Fruit fly (Drosophila melanogaster) whole organism, embryonic: ENCODE data around the gene CG14667.

Experiments
- Ada2b ChIP-seq: fragments of 200-800 bp; sonication (Bioruptor generic); IDR thresholded peaks from 2 replicates; pipeline ENCODE4 v1.3.6; 2022; ENCODE audit warnings: missing biosample characterization, missing genetic modification characterization
- Awh ChIP-seq: fragments of 200-800 bp; sonication (Bioruptor generic); IDR thresholded peaks from 2 replicates; pipeline ENCODE4, ENCODE4 v1.3.6; 2022; ENCODE audit warnings: missing biosample characterization, missing genetic modification characterization
- B-H2 ChIP-seq: fragments of 200-800 bp; sonication (Bioruptor generic); optimal IDR thresholded peaks from 2 replicates; lab custom pipeline; 2018; ENCODE audit warnings: missing biosample characterization, mild to moderate bottlenecking, missing genetic modification characterization
- Bdp1 ChIP-seq: fragments of 200-800 bp; sonication (Bioruptor generic); optimal IDR thresholded peaks from 3 replicates; lab custom pipeline; 2016; ENCODE audit warnings: missing biosample characterization, missing genetic modification characterization
- CG10366 ChIP-seq: fragments of 200-800 bp; sonication (Bioruptor generic); IDR thresholded peaks from 2 replicates; pipeline ENCODE4 v1.3.6; 2022; ENCODE audit warnings: missing biosample characterization, missing genetic modification characterization
- CG10565 ChIP-seq: fragments of 200-800 bp; sonication (Bioruptor generic); optimal IDR thresholded peaks from 3 replicates; lab custom pipeline; 2016; ENCODE audit warnings: missing biosample characterization, mild to moderate bottlenecking, missing genetic modification characterization
- CG12299 ChIP-seq: fragments of 200-800 bp; sonication (Bioruptor generic); optimal IDR thresholded peaks from 2 replicates; lab custom pipeline; 2018; ENCODE audit warnings: missing biosample characterization, mild to moderate bottlenecking, missing genetic modification characterization
- CG14014 ChIP-seq: fragments of 200-800 bp; sonication (Bioruptor generic); IDR thresholded peaks from 2 replicates; pipeline ENCODE4 v1.3.6; 2022; ENCODE audit warnings: missing biosample characterization, missing genetic modification characterization
- CG15269 ChIP-seq: fragments of 200-800 bp; sonication (Bioruptor generic); optimal IDR thresholded peaks from 2 replicates; lab custom pipeline; 2018; ENCODE audit warnings: missing biosample characterization, mild to moderate bottlenecking, missing genetic modification characterization, moderate library complexity
- CG15601 ChIP-seq: fragments of 200-800 bp; sonication (Bioruptor generic); optimal IDR thresholded peaks from 3 replicates; lab custom pipeline; 2019; ENCODE audit warnings: missing biosample characterization, mild to moderate bottlenecking, missing genetic modification characterization, moderate library complexity
- CG17612 ChIP-seq: fragments of 200-800 bp; sonication (Bioruptor generic); IDR thresholded peaks from 2 replicates; pipeline ENCODE4 v1.3.6; 2022; ENCODE audit warnings: missing biosample characterization, missing genetic modification characterization
- CG1792 ChIP-seq: fragments of 200-800 bp; sonication (Bioruptor generic); optimal IDR thresholded peaks from 2 replicates; lab custom pipeline; 2016; ENCODE audit warnings: missing biosample characterization, missing genetic modification characterization
- CG2875 ChIP-seq: fragments of 200-800 bp; sonication (Bioruptor generic); optimal IDR thresholded peaks from 2 replicates; lab custom pipeline; 2017; ENCODE audit warnings: missing biosample characterization, mild to moderate bottlenecking, missing genetic modification characterization, missing genetic modification reagents
- CG30431 ChIP-seq: fragments of 200-800 bp; sonication (Bioruptor generic); optimal IDR thresholded peaks from 2 replicates; lab custom pipeline; 2017; ENCODE audit warnings: missing biosample characterization, missing genetic modification characterization
- CG32767 ChIP-seq: fragments of 200-800 bp; sonication (Bioruptor generic); IDR thresholded peaks from 2 replicates; pipeline ENCODE4 v1.3.6; 2022; ENCODE audit warnings: missing biosample characterization, missing genetic modification characterization
- CG3838 ChIP-seq: fragments of 200-800 bp; sonication (Bioruptor generic); optimal IDR thresholded peaks from 3 replicates; lab custom pipeline; 2016; ENCODE audit warnings: missing biosample characterization, missing genetic modification characterization
- CG43689 ChIP-seq: fragments of 200-800 bp; sonication (Bioruptor generic); IDR thresholded peaks from 2 replicates; pipeline ENCODE4 v1.3.6; 2022; ENCODE audit warnings: missing biosample characterization, missing genetic modification characterization
- CG5180 ChIP-seq: fragments of 200-800 bp; sonication (Bioruptor generic); optimal IDR thresholded peaks from 3 replicates; lab custom pipeline; 2017; ENCODE audit warnings: missing biosample characterization, missing genetic modification characterization, mild to moderate bottlenecking, moderate library complexity, missing genetic modification reagents
- CG8359 ChIP-seq: fragments of 200-800 bp; sonication (Bioruptor generic); optimal IDR thresholded peaks from 2 replicates; lab custom pipeline; 2017; ENCODE audit warnings: missing biosample characterization, mild to moderate bottlenecking, missing genetic modification characterization, borderline replicate concordance
- CG9215 ChIP-seq: fragments of 200-800 bp; sonication (Bioruptor generic); IDR thresholded peaks from 2 replicates; pipeline ENCODE4 v1.3.6; 2022; ENCODE audit warnings: missing biosample characterization, missing genetic modification characterization
- Dek ChIP-seq: fragments of 200-800 bp; sonication (Bioruptor generic); optimal IDR thresholded peaks from 3 replicates; lab custom pipeline; 2019; ENCODE audit warnings: missing biosample characterization, mild to moderate bottlenecking, missing genetic modification characterization, moderate library complexity
- Doc3 ChIP-seq: fragments of 200-800 bp; sonication (Bioruptor generic); IDR thresholded peaks from 3 replicates; pipeline ENCODE4 v1.3.6; 2022; ENCODE audit warnings: missing biosample characterization, missing genetic modification characterization; ENCODE audit not compliant: partially characterized antibody
- Dref ChIP-seq: fragments of 200-800 bp; sonication (Bioruptor generic); IDR thresholded peaks from 2 replicates; pipeline ENCODE4 v1.3.6; 2022; ENCODE audit warnings: missing biosample characterization, missing genetic modification characterization
- Elba2 ChIP-seq: fragments of 200-800 bp; sonication (Bioruptor generic); optimal IDR thresholded peaks from 3 replicates; lab custom pipeline; 2016; ENCODE audit warnings: missing biosample characterization, missing genetic modification characterization
- Hr3 ChIP-seq: fragments of 200-800 bp; sonication (Bioruptor generic); optimal IDR thresholded peaks from 3 replicates; lab custom pipeline; 2016; ENCODE audit warnings: missing biosample characterization, missing genetic modification characterization
- Hr39 ChIP-seq: fragments of >200 bp; optimal IDR thresholded peaks from 2 replicates; lab custom pipeline; 2017
- Hr51 ChIP-seq, 2 experiments: fragments of 200-800 bp; sonication (Bioruptor generic); optimal IDR thresholded peaks; 2 replicates in 1 of 2; 3 replicates in 1 of 2; lab custom pipeline; 2016 to 2018; ENCODE audit warnings: missing biosample characterization in 2 of 2, missing genetic modification characterization in 2 of 2, mild to moderate bottlenecking in 1 of 2, moderate library complexity in 1 of 2
- Nf-YA ChIP-seq: fragments of 200-800 bp; sonication (Bioruptor generic); IDR thresholded peaks from 2 replicates; pipeline ENCODE4 v1.3.6; 2022; ENCODE audit warnings: missing biosample characterization, missing genetic modification characterization
- Side ChIP-seq: fragments of 200-800 bp; sonication (Bioruptor generic); optimal IDR thresholded peaks from 2 replicates; lab custom pipeline; 2016; ENCODE audit warnings: missing biosample characterization, missing genetic modification characterization
- Six4 ChIP-seq: fragments of 200-800 bp; sonication (Bioruptor generic); optimal IDR thresholded peaks from 2 replicates; lab custom pipeline; 2016; ENCODE audit warnings: missing biosample characterization, missing genetic modification characterization
- YL-1 ChIP-seq: fragments of 200-800 bp; sonication (Bioruptor generic); optimal IDR thresholded peaks from 3 replicates; lab custom pipeline; 2017; ENCODE audit warnings: missing biosample characterization, mild to moderate bottlenecking, missing genetic modification characterization
- disco-r ChIP-seq: fragments of 200-800 bp; sonication (Bioruptor generic); optimal IDR thresholded peaks from 2 replicates; lab custom pipeline; 2016; ENCODE audit warnings: missing biosample characterization, missing genetic modification characterization
- eve ChIP-seq, 2 experiments: fragments of >200 bp; optimal IDR thresholded peaks; 2 replicates each; lab custom pipeline; 2017; ENCODE audit warnings: missing biosample characterization in 2 of 2, missing genetic modification characterization in 2 of 2
- fu2 ChIP-seq: fragments of 200-800 bp; sonication (Bioruptor generic); optimal IDR thresholded peaks from 2 replicates; lab custom pipeline; 2016; ENCODE audit warnings: missing biosample characterization, missing genetic modification characterization
- gce ChIP-seq: fragments of 200-800 bp; sonication (Bioruptor generic); IDR thresholded peaks from 3 replicates; pipeline ENCODE4 v1.3.6; 2022; ENCODE audit warnings: missing biosample characterization, missing genetic modification characterization
- gcm2 ChIP-seq: fragments of 200-800 bp; sonication (Bioruptor generic); optimal IDR thresholded peaks from 2 replicates; lab custom pipeline; 2016; ENCODE audit warnings: missing biosample characterization, missing genetic modification characterization
- gt ChIP-seq: fragments of 200-800 bp; sonication (Bioruptor generic); IDR thresholded peaks from 2 replicates; pipeline ENCODE4 v1.3.6; 2022; ENCODE audit warnings: missing biosample characterization, missing genetic modification characterization
- ham ChIP-seq: fragments of 200-800 bp; sonication (Bioruptor generic); IDR thresholded peaks from 2 replicates; pipeline ENCODE4 v1.3.6; 2022; ENCODE audit warnings: missing biosample characterization, missing genetic modification characterization
- ken ChIP-seq: fragments of 200-800 bp; sonication (Bioruptor generic); IDR thresholded peaks from 3 replicates; pipeline ENCODE4 v1.3.6; 2022; ENCODE audit warnings: missing biosample characterization, missing genetic modification characterization
- klu ChIP-seq: fragments of 200-800 bp; sonication (Bioruptor generic); IDR thresholded peaks from 2 replicates; pipeline ENCODE4 v1.3.6; 2022; ENCODE audit warnings: missing biosample characterization, missing genetic modification characterization
- lola ChIP-seq, 3 experiments: fragments of >200 bp in 2 of 3; fragments of 200-800 bp in 1 of 3; sonication (Bioruptor generic) in 1 of 3; optimal IDR thresholded peaks; 2 replicates each; lab custom pipeline; 2017 to 2019; ENCODE audit warnings: missing biosample characterization in 3 of 3, missing genetic modification characterization in 3 of 3, mild to moderate bottlenecking in 1 of 3, moderate library complexity in 1 of 3
- nau ChIP-seq: fragments of 200-800 bp; sonication (Bioruptor generic); optimal IDR thresholded peaks from 3 replicates; lab custom pipeline; 2017; ENCODE audit warnings: missing biosample characterization, mild to moderate bottlenecking, missing genetic modification characterization, missing genetic modification reagents
- otp ChIP-seq: fragments of 200-800 bp; sonication (Bioruptor generic); IDR thresholded peaks from 3 replicates; pipeline ENCODE4, ENCODE4 v1.3.6; 2022; ENCODE audit warnings: missing biosample characterization, missing genetic modification characterization
- pan ChIP-seq, 4 experiments: fragments of >200 bp in 3 of 4; fragments of 200-800 bp in 1 of 4; sonication (Bioruptor generic) in 1 of 4; optimal IDR thresholded peaks in 3 of 4; IDR thresholded peaks in 1 of 4; 2 replicates each; pipeline versions ENCODE4 v1.3.6 to Lab custom; 2017 to 2022; ENCODE audit warnings: missing biosample characterization in 2 of 4, missing genetic modification characterization in 2 of 4, mixed read lengths in 1 of 4
- pnt ChIP-seq: fragments of 200-800 bp; sonication (Bioruptor generic); optimal IDR thresholded peaks from 3 replicates; lab custom pipeline; 2016; ENCODE audit warnings: missing biosample characterization, missing genetic modification characterization
- seq ChIP-seq: fragments of 200-800 bp; sonication (Bioruptor generic); IDR thresholded peaks from 2 replicates; pipeline ENCODE4 v1.3.6; 2022; ENCODE audit warnings: missing biosample characterization, missing genetic modification characterization
- stc ChIP-seq: fragments of 200-800 bp; sonication (Bioruptor generic); IDR thresholded peaks from 2 replicates; pipeline ENCODE4 v1.3.6; 2022; ENCODE audit warnings: missing biosample characterization, missing genetic modification characterization
- tgo ChIP-seq: fragments of 200-800 bp; sonication (Bioruptor generic); IDR thresholded peaks from 3 replicates; pipeline ENCODE4 v1.3.6; 2022; ENCODE audit warnings: missing biosample characterization, missing genetic modification characterization
- tll ChIP-seq, 2 experiments: fragments of 200-800 bp in 1 of 2; fragments of >200 bp in 1 of 2; sonication (Bioruptor generic) in 1 of 2; optimal IDR thresholded peaks; 2 replicates each; lab custom pipeline; 2017 to 2019; ENCODE audit warnings: missing biosample characterization in 2 of 2, missing genetic modification characterization in 2 of 2, mild to moderate bottlenecking in 1 of 2, moderate library complexity in 1 of 2
- yki ChIP-seq: fragments of >200 bp; optimal IDR thresholded peaks from 3 replicates; lab custom pipeline; 2018
- zfh2 ChIP-seq: fragments of 200-800 bp; sonication (Bioruptor generic); optimal IDR thresholded peaks from 2 replicates; lab custom pipeline; 2016; ENCODE audit warnings: missing biosample characterization, missing genetic modification characterization

Gene CG14667

dm6 chr3R:5368170-5368781 lies 6.5 kb upstream of the CG14667 start, which contains the start of gene Cerk (continued):
- TF ChIP-seq CG32767 (GFP tag; lab: Robert Waterston, UW) (no peak), B-H2 (GFP tag; lab: Kevin White, UChicago) (peak; percentile 21), CG10366 (GFP tag; lab: Robert Waterston, UW) (peak; percentile 34; the same call in 1 of the 2 replicates), Hr39 (lab: Kevin White, UChicago) (no peak), ham (GFP tag; lab: Robert Waterston, UW) (no peak), CG17612 (GFP tag; lab: Robert Waterston, UW) (no peak), CG10565 (GFP tag; lab: Kevin White, UChicago) (no peak), Awh (no peak), stc (GFP tag; lab: Robert Waterston, UW) (no peak), Six4 (GFP tag; lab: Kevin White, UChicago) (no peak), lola (GFP tag; optimal IDR thresholded peaks at IDR 0.05; lab: Kevin White, UChicago) (no peak), Hr3 (GFP tag; lab: Kevin White, UChicago) (peak; percentile 19), tll (GFP tag; optimal IDR thresholded peaks at IDR 0.05; lab: Kevin White, UChicago) (no peak), Dek (tag; lab: Kevin White, UChicago) (no peak), CG2875 (GFP tag; lab: Kevin White, UChicago) (no peak), yki (lab: Kevin White, UChicago) (no peak), YL-1 (peak; percentile 38), CG8359 (GFP tag; lab: Kevin White, UChicago) (no peak), Nf-YA (GFP tag; lab: Robert Waterston, UW) (no peak), CG43689 (GFP tag; lab: Robert Waterston, UW) (no peak), fu2 (GFP tag; lab: Kevin White, UChicago) (no peak), disco-r (GFP tag; lab: Kevin White, UChicago) (no peak), CG15269 (tag; lab: Kevin White, UChicago) (no peak), CG1792 (peak; percentile 11), Elba2 (GFP tag; lab: Kevin White, UChicago) (peak; percentile 48), gcm2 (GFP tag; lab: Kevin White, UChicago) (no peak), Doc3 (GFP tag; lab: Robert Waterston, UW) (no peak), otp (GFP tag; lab: Robert Waterston, UW) (0 out of 3 replicates have a peak, but pooled peaks have one; percentile 33), Bdp1 (GFP tag; lab: Kevin White, UChicago) (peak; percentile 24), gce (GFP tag; lab: Robert Waterston, UW) (no peak), gt (no peak), CG3838 (GFP tag; lab: Kevin White, UChicago) (no peak), Side (GFP tag; lab: Kevin White, UChicago) (peak; percentile 22), ken (GFP tag; lab: Robert Waterston, UW) (peak; percentile 13; the same call in 1 of the 3 replicates), Hr51 (GFP tag; optimal IDR thresholded peaks at IDR 0.05; lab: Kevin White, UChicago) (peak; percentile 13 to 59), Ada2b (GFP tag; lab: Robert Waterston, UW) (no peak), seq (GFP tag; lab: Robert Waterston, UW) (no peak), CG12299 (tag; lab: Kevin White, UChicago) (no peak), pan (optimal IDR thresholded peaks at IDR 0.05; lab: Kevin White, UChicago) (no peak), pan (GFP tag; optimal IDR thresholded peaks at IDR 0.05 in 1 of 2, IDR thresholded peaks at IDR 0.05 in 1 of 2) (peak in 1 of 2 experiments; percentile 23), CG15601 (tag; lab: Kevin White, UChicago) (peak; percentile 16), zfh2 (peak; percentile 36), nau (no peak), Dref (GFP tag; lab: Robert Waterston, UW) (peak; percentile 48), CG5180 (GFP tag; lab: Kevin White, UChicago) (no peak), pnt (peak; percentile 41), CG9215 (GFP tag; lab: Robert Waterston, UW) (0 out of 2 replicates have a peak, but pooled peaks have one; percentile 9), eve (GFP tag; optimal IDR thresholded peaks at IDR 0.05; lab: Kevin White, UChicago) (no peak), CG14014 (GFP tag; lab: Robert Waterston, UW) (no peak; the same call in 1 of the 2 replicates), tgo (GFP tag; lab: Robert Waterston, UW) (no peak), CG30431 (no peak), klu (no peak)
